Fruit fly (Drosophila melanogaster): Measurements from ENCODE around the gene Sox21b.

- TF ChIP-seq usp (GFP tag; optimal IDR thresholded peaks at IDR 0.05) (no peak), psq (optimal IDR thresholded peaks at IDR 0.05) (no peak), CG8478 (optimal IDR thresholded peaks at IDR 0.05) (no peak), Dll (optimal IDR thresholded peaks at IDR 0.05) (no peak), pan (optimal IDR thresholded peaks at IDR 0.05) (no peak), EcR (GFP tag; optimal IDR thresholded peaks at IDR 0.05) (no peak)
These were observed 23.0 kb downstream of the Sox21b start, which contains the start of gene Sox21a for dm6 chr3L:14108068-14108520.

All from whole organism.